Fruit fly (Drosophila melanogaster) whole organism, wandering third instar larva: ENCODE data around the gene ZnT77C.
A peak's percentile ranks its signal among the peaks of the same experiment; 100 is the strongest.

ENCODE experiments used
- OdsH ChIP-seq: fragments of 200-800 bp; sonication (Bioruptor generic); optimal IDR thresholded peaks from 2 replicates; lab custom pipeline; 2016; ENCODE audit warnings: missing biosample characterization, mild to moderate bottlenecking, missing genetic modification characterization
- dsf ChIP-seq: sonication (Bioruptor generic); optimal IDR thresholded peaks from 2 replicates; lab custom pipeline; 2016; ENCODE audit warnings: missing biosample characterization, missing genetic modification characterization, borderline replicate concordance
- jim ChIP-seq: fragments of 175-275, 200-325 bp; sonication (Bioruptor generic); optimal IDR thresholded peaks from 2 replicates; lab custom pipeline; 2016; ENCODE audit warnings: missing biosample characterization, mild to moderate bottlenecking, missing genetic modification characterization
- usp ChIP-seq: fragments of >200 bp; optimal IDR thresholded peaks from 2 replicates; lab custom pipeline; 2017; ENCODE audit warnings: missing biosample characterization, missing genetic modification characterization

- TF ChIP-seq dsf (no peak), OdsH (GFP tag; lab: Kevin White, UChicago) (peak; percentile 52), jim (peak; percentile 82), usp (GFP tag; lab: Kevin White, UChicago) (no peak)
These were observed 23.4 kb upstream of the ZnT77C start for dm6 chr3L:20517897-20518804.
